Fruit fly (Drosophila melanogaster) whole organism: Measurements from ENCODE around the gene fd96Ca.

Source experiments
- Dll ChIP-seq: fragments of >200 bp; optimal IDR thresholded peaks from 2 replicates; lab custom pipeline; 2017
- EcR ChIP-seq, 2 experiments: fragments of >200 bp; optimal IDR thresholded peaks; 2 replicates each; lab custom pipeline; 2017; ENCODE audit warnings: missing biosample characterization in 2 of 2, missing genetic modification characterization in 2 of 2, missing genetic modification reagents in 2 of 2
- pan ChIP-seq: fragments of >200 bp; optimal IDR thresholded peaks from 2 replicates; lab custom pipeline; 2017
- psq ChIP-seq: fragments of >200 bp; optimal IDR thresholded peaks from 2 replicates; lab custom pipeline; 2017
- usp ChIP-seq: fragments of >200 bp; optimal IDR thresholded peaks from 2 replicates; lab custom pipeline; 2017; ENCODE audit warnings: missing biosample characterization, missing genetic modification characterization, mixed read lengths

DNA sequence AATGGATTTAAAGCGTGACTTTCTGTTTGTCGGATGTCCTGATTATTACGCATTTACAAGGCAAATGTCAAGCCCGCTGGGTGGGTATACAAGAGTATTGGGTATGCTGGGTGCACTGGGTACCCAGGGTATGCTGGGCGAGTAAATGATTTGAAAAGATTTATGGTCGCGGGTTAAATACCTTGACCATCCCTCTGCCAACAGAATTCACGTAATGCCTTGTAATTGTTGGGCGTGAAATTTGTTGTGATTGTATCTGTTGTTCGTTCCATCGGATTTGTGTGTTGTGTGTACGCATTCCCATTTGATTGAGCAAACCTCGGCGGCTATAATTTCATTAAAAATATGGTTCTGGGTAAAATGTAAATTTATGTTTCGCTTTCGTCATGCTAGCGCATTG lies 3.8 kb upstream of the fd96Ca start:
- TF ChIP-seq EcR (GFP tag; optimal IDR thresholded peaks at IDR 0.05; lab: Kevin White, UChicago) (no peak), usp (GFP tag; lab: Kevin White, UChicago) (no peak), psq (lab: Kevin White, UChicago) (no peak), pan (lab: Kevin White, UChicago) (no peak), Dll (lab: Kevin White, UChicago) (no peak)
